Worm (Caenorhabditis elegans): ENCODE data around the gene F44E5.15.

The F44E5.15 gene

DNA sequence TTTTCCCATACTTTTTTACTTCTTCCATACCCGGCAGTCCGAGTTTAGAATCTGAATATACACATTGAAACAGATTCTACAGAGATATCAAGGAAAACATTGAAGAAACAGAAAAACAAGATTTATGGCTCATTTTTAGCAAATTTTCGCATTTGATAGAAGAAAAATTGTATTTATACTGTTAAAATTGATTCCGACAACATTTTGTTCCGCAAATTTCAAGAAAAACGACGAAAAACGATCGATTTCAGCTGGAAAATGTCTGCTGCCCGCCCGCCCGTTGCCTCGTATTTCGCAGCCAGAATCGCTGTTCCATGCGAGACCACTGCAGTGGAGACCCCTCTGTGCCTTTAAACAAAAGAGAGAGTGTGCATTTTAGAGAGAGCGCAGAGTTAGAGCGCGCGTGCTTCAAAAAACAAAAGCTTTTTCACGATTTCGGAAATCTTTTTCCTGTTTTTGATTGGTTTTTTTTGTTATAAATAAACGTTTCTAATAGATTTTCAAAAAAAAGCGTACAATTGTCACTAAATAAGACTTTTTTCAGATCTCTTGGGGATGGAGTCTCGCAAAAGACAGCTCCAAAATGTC is 5.5 kb downstream of the F44E5.15 start, which contains the start of the genes patr-1 and dna-2 (continued):
- TF ChIP-seq lin-54 (GFP tag; optimal IDR thresholded peaks at IDR 0.05) (peak; percentile 57), T07F8.4 (tag; optimal IDR thresholded peaks at IDR 0.05) (no peak), attf-3 (GFP tag; conservative IDR thresholded peaks at IDR 0.05) (no peak), madf-8 (GFP tag; conservative IDR thresholded peaks at IDR 0.05) (no peak), K11D2.4 (GFP tag; IDR thresholded peaks at IDR 0.05) (no peak), lin-35 (GFP tag; optimal IDR thresholded peaks at IDR 0.05) (peak in 1 of 3 experiments; percentile 50), egl-18 (GFP tag; IDR thresholded peaks at IDR 0.05) (no peak), sptf-2 (GFP tag; optimal IDR thresholded peaks at IDR 0.05) (no peak), nhr-27 (tag; optimal IDR thresholded peaks at IDR 0.05) (no peak)

DNA sequence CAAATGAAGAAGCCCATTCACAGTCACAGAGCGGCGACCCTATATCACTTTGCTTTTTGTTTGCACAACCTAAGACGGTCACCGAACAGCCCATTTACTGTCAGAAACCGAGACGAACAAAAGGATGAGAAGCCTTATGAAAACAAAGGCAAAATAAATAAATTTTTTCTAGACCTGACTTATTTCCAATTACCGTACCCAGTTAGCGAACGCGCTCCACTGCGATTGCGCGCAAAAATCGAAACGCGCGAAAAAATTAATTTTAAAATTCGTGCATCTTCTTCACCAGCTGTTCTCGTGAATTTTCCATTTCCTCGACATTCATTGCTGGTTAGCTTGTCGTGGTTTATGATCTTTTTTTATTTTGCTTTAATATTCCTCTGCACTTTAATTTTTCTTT is 10.0 kb downstream of the F44E5.15 start, which contains the start of gene F43G6.16:
Gene F43G6.16 (minus strand): TSS at position 141 of the 400 bp plus-strand sequence.
- TF ChIP-seq ccch-3 (GFP tag; optimal IDR thresholded peaks at IDR 0.05), result no peak
- TF ChIP-seq dpff-1 (tag; optimal IDR thresholded peaks at IDR 0.05), result no peak
- no peak for TF ChIP-seq zfh-2 (GFP tag; conservative IDR thresholded peaks at IDR 0.05)
- peak; percentile 87 for TF ChIP-seq hrde-1 (tag; optimal IDR thresholded peaks at IDR 0.05; ENCODE audit: borderline replicate concordance)
- no peak for TF ChIP-seq bed-1 (GFP tag; IDR thresholded peaks at IDR 0.05)
- TF ChIP-seq hlh-26 (GFP tag; conservative IDR thresholded peaks at IDR 0.05), result no peak
- TF ChIP-seq lir-1 (GFP tag; conservative IDR thresholded peaks at IDR 0.05), result peak; percentile 77
- TF ChIP-seq Y95B8A.8 (GFP tag; IDR thresholded peaks at IDR 0.05), result peak; percentile 86
- no peak for TF ChIP-seq cebp-2 (GFP tag; IDR thresholded peaks at IDR 0.05)
- no peak for TF ChIP-seq F52B5.7 (tag; optimal IDR thresholded peaks at IDR 0.05)
- TF ChIP-seq ets-4 (GFP tag; optimal IDR thresholded peaks at IDR 0.05), result no peak
- TF ChIP-seq lsy-27 (tag; optimal IDR thresholded peaks at IDR 0.05; ENCODE audit: borderline replicate concordance, insufficient read depth), result no peak
- peak; percentile 92 for TF ChIP-seq Y53G8AR.9 (GFP tag; conservative IDR thresholded peaks at IDR 0.05)
- TF ChIP-seq ztf-3 (GFP tag; optimal IDR thresholded peaks at IDR 0.05), result no peak
- no peak for TF ChIP-seq K12H6.12 (tag; optimal IDR thresholded peaks at IDR 0.05)
- TF ChIP-seq Y67H2A.10 (GFP tag; conservative IDR thresholded peaks at IDR 0.05), result no peak
- no peak for TF ChIP-seq die-1 (tag; optimal IDR thresholded peaks at IDR 0.05)
- TF ChIP-seq hsf-1 (GFP tag; IDR thresholded peaks at IDR 0.05), result peak; percentile 86
- TF ChIP-seq F39B2.1 (GFP tag; IDR thresholded peaks at IDR 0.05), result no peak
- peak; percentile 54 to 90 (median 58) for TF ChIP-seq lin-35 (GFP tag; optimal IDR thresholded peaks at IDR 0.05)
- no peak for TF ChIP-seq ceh-40 (GFP tag; IDR thresholded peaks at IDR 0.05)
- no peak for TF ChIP-seq ama-1 (optimal IDR thresholded peaks at IDR 0.05)
- TF ChIP-seq ama-1 (GFP tag; optimal IDR thresholded peaks at IDR 0.05), result no peak
- TF ChIP-seq bed-2 (GFP tag; IDR thresholded peaks at IDR 0.05), result no peak
- peak; percentile 33 for TF ChIP-seq snpc-1.1 (tag; optimal IDR thresholded peaks at IDR 0.05; ENCODE audit: insufficient read depth)
- TF ChIP-seq dox-1 (GFP tag; IDR thresholded peaks at IDR 0.05), result peak; percentile 89
- no peak for TF ChIP-seq atf-7 (tag; optimal IDR thresholded peaks at IDR 0.05)
- TF ChIP-seq egl-44 (GFP tag; IDR thresholded peaks at IDR 0.05), result no peak
- TF ChIP-seq C06A6.2 (GFP tag; conservative IDR thresholded peaks at IDR 0.05), result no peak
- no peak for TF ChIP-seq lin-40 (tag; optimal IDR thresholded peaks at IDR 0.05)
- TF ChIP-seq somi-1 (GFP tag; optimal IDR thresholded peaks at IDR 0.05), result no peak
- no peak for TF ChIP-seq ceh-27 (GFP tag; optimal IDR thresholded peaks at IDR 0.05)
- TF ChIP-seq him-1 (tag; optimal IDR thresholded peaks at IDR 0.05), result peak; percentile 71
- TF ChIP-seq F49E8.2 (tag; optimal IDR thresholded peaks at IDR 0.05; ENCODE audit: insufficient read depth), result peak; percentile 95
- no peak for TF ChIP-seq madf-10 (tag; optimal IDR thresholded peaks at IDR 0.05)
- peak; percentile 76; the same call in 1 of the 2 replicates for TF ChIP-seq ztf-28 (GFP tag; IDR thresholded peaks at IDR 0.05)
- TF ChIP-seq zim-3 (tag; optimal IDR thresholded peaks at IDR 0.05), result no peak
- peak; percentile 63 for TF ChIP-seq ekl-4 (GFP tag; IDR thresholded peaks at IDR 0.05)
- no peak for TF ChIP-seq pha-4 (tag; optimal IDR thresholded peaks at IDR 0.05)
